Worm (Caenorhabditis elegans) whole organism, early embryonic: ENCODE data around the gene T03E6.8.

Source experiments
- F13C5.2 ChIP-seq: sonication (generic microtip); optimal IDR thresholded peaks from 2 replicates; lab custom pipeline; 2017; ENCODE audit warnings: mild to moderate bottlenecking, missing genetic modification characterization, inconsistent platforms, missing compliant biosample characterization
- aly-1 ChIP-seq: sonication (generic microtip); optimal IDR thresholded peaks from 2 replicates; lab custom pipeline; 2016; ENCODE audit warnings: missing genetic modification characterization, missing compliant biosample characterization
- ama-1 ChIP-seq: fragments of 150-350 bp; optimal IDR thresholded peaks from 2 replicates; lab custom pipeline; 2014
- ceh-13 ChIP-seq: fragments of 200-800 bp; sonication (Bioruptor generic); optimal IDR thresholded peaks from 2 replicates; lab custom pipeline; 2018; ENCODE audit warnings: mild to moderate bottlenecking, missing genetic modification characterization, missing compliant biosample characterization
- ceh-36 ChIP-seq: sonication (generic microtip); optimal IDR thresholded peaks from 2 replicates; lab custom pipeline; 2016; ENCODE audit warnings: missing genetic modification characterization, inconsistent platforms, missing compliant biosample characterization
- flt-1 ChIP-seq: fragments of 200-800 bp; sonication (Bioruptor generic); IDR thresholded peaks from 2 replicates; pipeline ENCODE4 v1.3.6; 2022; ENCODE audit warnings: missing genetic modification characterization, missing compliant biosample characterization
- hmbx-1 ChIP-seq: sonication (generic microtip); optimal IDR thresholded peaks from 2 replicates; lab custom pipeline; 2016; ENCODE audit warnings: mild to moderate bottlenecking, missing genetic modification characterization, missing compliant biosample characterization
- hmg-4 ChIP-seq: fragments of 200-800 bp; sonication (Bioruptor generic); optimal IDR thresholded peaks from 2 replicates; lab custom pipeline; 2018; ENCODE audit warnings: mild to moderate bottlenecking, missing genetic modification characterization, missing compliant biosample characterization
- scrt-1 ChIP-seq: fragments of 200-800 bp; sonication (Bioruptor generic); IDR thresholded peaks from 2 replicates; pipeline ENCODE4 v1.3.6; 2022; ENCODE audit warnings: missing genetic modification characterization, missing compliant biosample characterization
- sea-1 ChIP-seq: fragments of 200-800 bp; sonication (Bioruptor generic); conservative IDR thresholded peaks from 2 replicates; pipeline ENCODE4 v1.3.6; 2022; ENCODE audit warnings: missing genetic modification characterization, missing compliant biosample characterization
- tbx-37 ChIP-seq: fragments of 200-800 bp; sonication (Bioruptor generic); conservative IDR thresholded peaks from 2 replicates; pipeline ENCODE4 v1.3.6; 2022; ENCODE audit warnings: missing genetic modification reagents, missing genetic modification characterization, missing compliant biosample characterization
- tra-4 ChIP-seq: sonication (generic microtip); optimal IDR thresholded peaks from 2 replicates; lab custom pipeline; 2017; ENCODE audit warnings: missing genetic modification characterization, missing compliant biosample characterization

DNA sequence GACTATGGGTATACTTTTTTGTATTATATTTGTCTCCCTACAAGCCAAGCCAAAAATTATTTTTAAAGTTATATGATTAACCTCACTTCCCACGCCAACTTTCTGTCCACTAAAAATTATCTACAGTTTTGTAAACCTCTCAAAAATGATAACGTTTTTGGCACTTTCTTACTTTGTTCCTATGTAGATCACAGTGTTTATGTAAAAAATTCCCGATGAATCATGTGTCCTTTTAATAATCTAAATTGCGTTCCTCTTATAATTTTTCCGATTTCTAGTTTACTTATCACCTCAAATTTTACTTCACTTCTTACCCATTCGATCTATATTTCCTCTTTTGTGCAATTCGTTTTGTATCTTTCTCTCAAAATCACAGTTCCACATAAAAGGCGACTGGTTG lies 1.3 kb upstream of the T03E6.8 start:
- no peak for TF ChIP-seq sea-1 (GFP tag; lab: Robert Waterston, UW)
- TF ChIP-seq F13C5.2, result no peak
- TF ChIP-seq hmg-4 (GFP tag; lab: Kevin White, UChicago), result no peak
- TF ChIP-seq tbx-37 (GFP tag; lab: Robert Waterston, UW), result no peak
- TF ChIP-seq hmbx-1 (tag; lab: Kevin White, UChicago), result no peak
- no peak for TF ChIP-seq flt-1 (GFP tag; lab: Robert Waterston, UW)
- TF ChIP-seq tra-4, result no peak
- no peak for TF ChIP-seq ceh-13 (GFP tag; lab: Kevin White, UChicago)
- no peak for TF ChIP-seq ama-1 (lab: Kevin White, UChicago)
- TF ChIP-seq aly-1 (tag; lab: Kevin White, UChicago), result no peak
- no peak for TF ChIP-seq scrt-1 (GFP tag; lab: Robert Waterston, UW)
- no peak for TF ChIP-seq ceh-36
